Worm (Caenorhabditis elegans) whole organism, midembryonic: Measurements from ENCODE around the gene suex-2.
A peak's percentile ranks its signal among the peaks of the same experiment; 100 is the strongest.

Experiments
- T22C8.4 ChIP-seq: fragments of 200-800 bp; sonication (Bioruptor generic); IDR thresholded peaks from 2 replicates; pipeline ENCODE4 v1.3.6; 2022; ENCODE audit warnings: missing genetic modification characterization, missing compliant biosample characterization
- cog-1 ChIP-seq: sonication (generic microtip); optimal IDR thresholded peaks from 2 replicates; lab custom pipeline; 2016; ENCODE audit warnings: missing genetic modification characterization, missing compliant biosample characterization
- flt-1 ChIP-seq: fragments of 200-800 bp; sonication (Bioruptor generic); IDR thresholded peaks from 2 replicates; pipeline ENCODE4 v1.3.6; 2022; ENCODE audit warnings: missing genetic modification characterization, missing compliant biosample characterization
- klf-2 ChIP-seq: fragments of 200-800 bp; sonication (Bioruptor generic); conservative IDR thresholded peaks from 2 replicates; pipeline ENCODE4 v1.3.6; 2022; ENCODE audit warnings: missing genetic modification reagents, missing genetic modification characterization, missing compliant biosample characterization
- med-1 ChIP-seq: sonication (generic microtip); optimal IDR thresholded peaks from 2 replicates; lab custom pipeline; 2017; ENCODE audit warnings: missing genetic modification characterization, mild to moderate bottlenecking, missing compliant biosample characterization, antibody characterized with exemption, missing genetic modification reagents; ENCODE audit not compliant: insufficient read depth
- ref-1 ChIP-seq: fragments of 200-800 bp; sonication (Bioruptor generic); conservative IDR thresholded peaks from 2 replicates; pipeline ENCODE4 v1.3.6; 2022; ENCODE audit warnings: missing genetic modification reagents, missing genetic modification characterization, missing compliant biosample characterization
- tab-1 ChIP-seq: fragments of 200-800 bp; sonication (Bioruptor generic); IDR thresholded peaks from 2 replicates; pipeline ENCODE4 v1.3.6; 2022; ENCODE audit warnings: missing genetic modification characterization, missing compliant biosample characterization
- ztf-23 ChIP-seq: fragments of 200-800 bp; sonication (Bioruptor generic); IDR thresholded peaks from 2 replicates; pipeline ENCODE4 v1.3.6; 2022; ENCODE audit warnings: missing genetic modification reagents, missing genetic modification characterization, missing compliant biosample characterization
- ztf-29 ChIP-seq: fragments of 200-800 bp; sonication (Bioruptor generic); IDR thresholded peaks from 2 replicates; pipeline ENCODE4 v1.3.6; 2022; ENCODE audit warnings: missing genetic modification reagents, missing genetic modification characterization, missing compliant biosample characterization

The suex-2 gene

ce11 chrIV:8964042-8964441, 4.0 kb upstream of the suex-2 start:
- TF ChIP-seq klf-2 (GFP tag; lab: Robert Waterston, UW): peak; percentile 82
- TF ChIP-seq ref-1 (GFP tag; lab: Robert Waterston, UW): peak; percentile 72
- TF ChIP-seq T22C8.4 (GFP tag; lab: Robert Waterston, UW): peak; percentile 79
- peak; percentile 90 for TF ChIP-seq tab-1 (GFP tag; lab: Robert Waterston, UW)
- peak; percentile 82 for TF ChIP-seq ztf-23 (GFP tag; lab: Robert Waterston, UW)
- TF ChIP-seq ztf-29: peak; percentile 88

ce11 chrIV:8965883-8966282, 2.2 kb upstream of the suex-2 start, which contains the start of gene C53B4.2:
Gene C53B4.2 (plus strand): TSS chrIV:8966183.
- no peak for TF ChIP-seq flt-1 (GFP tag; lab: Robert Waterston, UW)
- no peak for TF ChIP-seq tab-1 (GFP tag; lab: Robert Waterston, UW)
- TF ChIP-seq ztf-23 (GFP tag; lab: Robert Waterston, UW): no peak

ce11 chrIV:8973249-8973958, 5.3 kb downstream of the suex-2 start, which contains the start of gene C53B4.3:
Gene C53B4.3 (minus strand): TSS chrIV:8973712.
- TF ChIP-seq med-1 (GFP tag; lab: Kevin White, UChicago): no peak
- TF ChIP-seq ref-1 (GFP tag; lab: Robert Waterston, UW): 0 out of 2 replicates have a peak, but pooled peaks have one; percentile 27
- no peak for TF ChIP-seq ztf-29
- TF ChIP-seq ztf-23 (GFP tag; lab: Robert Waterston, UW): peak; percentile 61; the same call in 1 of the 2 replicates
- peak; percentile 73 for TF ChIP-seq flt-1 (GFP tag; lab: Robert Waterston, UW)
- no peak for TF ChIP-seq klf-2 (GFP tag; lab: Robert Waterston, UW)
- TF ChIP-seq tab-1 (GFP tag; lab: Robert Waterston, UW): no peak
- no peak for TF ChIP-seq T22C8.4 (GFP tag; lab: Robert Waterston, UW)

ce11 chrIV:8974543-8975330, 6.6 kb downstream of the suex-2 start:
- TF ChIP-seq ref-1 (GFP tag; lab: Robert Waterston, UW) (no peak), klf-2 (GFP tag; lab: Robert Waterston, UW) (no peak), ztf-23 (GFP tag; lab: Robert Waterston, UW) (no peak), tab-1 (GFP tag; lab: Robert Waterston, UW) (no peak), flt-1 (GFP tag; lab: Robert Waterston, UW) (no peak), T22C8.4 (GFP tag; lab: Robert Waterston, UW) (no peak), cog-1 (no peak), ztf-29 (no peak), med-1 (GFP tag; lab: Kevin White, UChicago) (no peak)

ce11 chrIV:8975331-8975625, 7.2 kb downstream of the suex-2 start, which contains the start of gene pdzd-8:
Gene pdzd-8 (plus strand): TSS chrIV:8975526.
- TF ChIP-seq flt-1 (GFP tag; lab: Robert Waterston, UW): no peak
- TF ChIP-seq ztf-23 (GFP tag; lab: Robert Waterston, UW): no peak
- no peak for TF ChIP-seq med-1 (GFP tag; lab: Kevin White, UChicago)
- no peak for TF ChIP-seq cog-1

- TF ChIP-seq flt-1 (GFP tag; lab: Robert Waterston, UW): no peak
- no peak for TF ChIP-seq ztf-23 (GFP tag; lab: Robert Waterston, UW)
- no peak for TF ChIP-seq tab-1 (GFP tag; lab: Robert Waterston, UW)
- TF ChIP-seq med-1 (GFP tag; lab: Kevin White, UChicago): no peak
- TF ChIP-seq ztf-29: no peak
- TF ChIP-seq cog-1: no peak
- no peak for TF ChIP-seq T22C8.4 (GFP tag; lab: Robert Waterston, UW)
These were observed 10.0 kb downstream of the suex-2 start for ce11 chrIV:8978047-8978446.

- no peak for TF ChIP-seq klf-2 (GFP tag; lab: Robert Waterston, UW)
These were observed 11.0 kb downstream of the suex-2 start for ce11 chrIV:8979062-8979612.

- TF ChIP-seq ref-1 (GFP tag; lab: Robert Waterston, UW): no peak
- no peak for TF ChIP-seq ztf-29
- no peak for TF ChIP-seq cog-1
- no peak for TF ChIP-seq tab-1 (GFP tag; lab: Robert Waterston, UW)
- no peak for TF ChIP-seq flt-1 (GFP tag; lab: Robert Waterston, UW)
- TF ChIP-seq med-1 (GFP tag; lab: Kevin White, UChicago): no peak
- no peak for TF ChIP-seq klf-2 (GFP tag; lab: Robert Waterston, UW)
- no peak for TF ChIP-seq ztf-23 (GFP tag; lab: Robert Waterston, UW)
- TF ChIP-seq T22C8.4 (GFP tag; lab: Robert Waterston, UW): no peak
These were observed 11.6 kb downstream of the suex-2 start, which contains the start of gene col-119 for ce11 chrIV:8979695-8980094. Gene col-119 (minus strand): TSS chrIV:8979795.

- TF ChIP-seq ztf-29: no peak
- no peak for TF ChIP-seq klf-2 (GFP tag; lab: Robert Waterston, UW)
- no peak for TF ChIP-seq cog-1
- TF ChIP-seq T22C8.4 (GFP tag; lab: Robert Waterston, UW): no peak
- TF ChIP-seq med-1 (GFP tag; lab: Kevin White, UChicago): no peak
- no peak for TF ChIP-seq ref-1 (GFP tag; lab: Robert Waterston, UW)
- TF ChIP-seq tab-1 (GFP tag; lab: Robert Waterston, UW): no peak
- TF ChIP-seq ztf-23 (GFP tag; lab: Robert Waterston, UW): no peak
- TF ChIP-seq flt-1 (GFP tag; lab: Robert Waterston, UW): no peak
These were observed 16.5 kb downstream of the suex-2 start, which contains the start of gene nstp-1 for ce11 chrIV:8984566-8984965. Gene nstp-1 (plus strand): TSS chrIV:8984866.
